Fruit fly (Drosophila melanogaster) whole organism, embryonic: ENCODE results near the gene CG5435.

Experiments used
- CG10209 ChIP-seq: fragments of 200-800 bp; sonication (Bioruptor generic); optimal IDR thresholded peaks from 3 replicates; lab custom pipeline; 2017; ENCODE audit warnings: missing biosample characterization, mild to moderate bottlenecking, missing genetic modification characterization, missing genetic modification reagents
- CG10267 ChIP-seq: fragments of 200-800 bp; sonication (Bioruptor generic); optimal IDR thresholded peaks from 2 replicates; lab custom pipeline; 2018; ENCODE audit warnings: missing biosample characterization, mild to moderate bottlenecking, missing genetic modification characterization, moderate library complexity
- CG10431 ChIP-seq: fragments of 200-800 bp; sonication (Bioruptor generic); optimal IDR thresholded peaks from 3 replicates; lab custom pipeline; 2018; ENCODE audit warnings: missing biosample characterization, mild to moderate bottlenecking, missing genetic modification characterization
- CG10979 ChIP-seq: fragments of 200-800 bp; sonication (Bioruptor generic); optimal IDR thresholded peaks from 2 replicates; lab custom pipeline; 2018; ENCODE audit warnings: missing biosample characterization, mild to moderate bottlenecking, missing genetic modification characterization, moderate library complexity
- CG11504 ChIP-seq: fragments of 200-800 bp; sonication (Bioruptor generic); optimal IDR thresholded peaks from 3 replicates; lab custom pipeline; 2019; ENCODE audit warnings: missing biosample characterization, mild to moderate bottlenecking, missing genetic modification characterization, moderate library complexity
- CG13624 ChIP-seq: fragments of 200-800 bp; sonication (Bioruptor generic); optimal IDR thresholded peaks from 2 replicates; lab custom pipeline; 2016; ENCODE audit warnings: missing biosample characterization, missing genetic modification characterization
- CG14014 ChIP-seq: fragments of 200-800 bp; sonication (Bioruptor generic); IDR thresholded peaks from 2 replicates; pipeline ENCODE4 v1.3.6; 2022; ENCODE audit warnings: missing biosample characterization, missing genetic modification characterization
- CG14441 ChIP-seq: fragments of 200-800 bp; sonication (Bioruptor generic); IDR thresholded peaks from 2 replicates; pipeline ENCODE4 v1.3.6; 2022; ENCODE audit warnings: missing biosample characterization, missing genetic modification characterization
- CG15514 ChIP-seq: fragments of 200-800 bp; sonication (Bioruptor generic); optimal IDR thresholded peaks from 3 replicates; lab custom pipeline; 2017; ENCODE audit warnings: missing biosample characterization, missing genetic modification characterization, mild to moderate bottlenecking, moderate library complexity, missing genetic modification reagents
- CG15696 ChIP-seq: fragments of 200-800 bp; sonication (Bioruptor generic); optimal IDR thresholded peaks from 2 replicates; lab custom pipeline; 2019; ENCODE audit warnings: missing biosample characterization, mild to moderate bottlenecking, missing genetic modification characterization, moderate library complexity
- CG1647 ChIP-seq: fragments of 200-800 bp; sonication (Bioruptor generic); optimal IDR thresholded peaks from 3 replicates; lab custom pipeline; 2016; ENCODE audit warnings: missing biosample characterization, missing genetic modification characterization
- CG17328 ChIP-seq: fragments of 200-800 bp; sonication (Bioruptor generic); IDR thresholded peaks from 2 replicates; pipeline ENCODE4 v1.3.6; 2022; ENCODE audit warnings: missing biosample characterization, missing genetic modification characterization
- CG18262 ChIP-seq: fragments of 200-800 bp; optimal IDR thresholded peaks from 3 replicates; lab custom pipeline; 2019; ENCODE audit warnings: missing biosample characterization, mild to moderate bottlenecking, missing genetic modification characterization, moderate library complexity
- CG2889 ChIP-seq: fragments of 200-800 bp; sonication (Bioruptor generic); IDR thresholded peaks from 3 replicates; pipeline ENCODE4 v1.3.6; 2022; ENCODE audit warnings: missing biosample characterization, missing genetic modification characterization
- CG30431 ChIP-seq: fragments of 200-800 bp; sonication (Bioruptor generic); optimal IDR thresholded peaks from 2 replicates; lab custom pipeline; 2017; ENCODE audit warnings: missing biosample characterization, missing genetic modification characterization
- CG31224 ChIP-seq: fragments of 200-800 bp; sonication (Bioruptor generic); IDR thresholded peaks from 2 replicates; pipeline ENCODE4 v1.3.6; 2022; ENCODE audit warnings: missing biosample characterization, missing genetic modification characterization
- CG31388 ChIP-seq: fragments of 200-800 bp; sonication (Bioruptor generic); optimal IDR thresholded peaks from 2 replicates; lab custom pipeline; 2016; ENCODE audit warnings: missing biosample characterization, missing genetic modification characterization
- CG3847 ChIP-seq: fragments of 200-800 bp; sonication (Bioruptor generic); IDR thresholded peaks from 2 replicates; pipeline ENCODE4 v1.3.6; 2022; ENCODE audit warnings: missing biosample characterization, missing genetic modification characterization
- CG6683 ChIP-seq: fragments of 200-800 bp; sonication (Bioruptor generic); optimal IDR thresholded peaks from 2 replicates; lab custom pipeline; 2017; ENCODE audit warnings: missing biosample characterization, mild to moderate bottlenecking, missing genetic modification characterization, missing genetic modification reagents
- CG6791 ChIP-seq: fragments of 200-800 bp; sonication (Bioruptor generic); IDR thresholded peaks from 3 replicates; pipeline ENCODE4 v1.3.6; 2022; ENCODE audit warnings: missing biosample characterization, missing genetic modification characterization; ENCODE audit not compliant: partially characterized antibody
- CG8281 ChIP-seq: fragments of 200-800 bp; sonication (Bioruptor generic); optimal IDR thresholded peaks from 2 replicates; lab custom pipeline; 2018; ENCODE audit warnings: missing biosample characterization, mild to moderate bottlenecking, missing genetic modification characterization, moderate library complexity
- CG9437 ChIP-seq: fragments of 200-800 bp; sonication (Bioruptor generic); optimal IDR thresholded peaks from 2 replicates; lab custom pipeline; 2018; ENCODE audit warnings: missing biosample characterization, mild to moderate bottlenecking, missing genetic modification characterization
- CG9609 ChIP-seq: fragments of 200-800 bp; sonication (Bioruptor generic); optimal IDR thresholded peaks from 3 replicates; lab custom pipeline; 2016; ENCODE audit warnings: missing biosample characterization, missing genetic modification characterization
- CG9797 ChIP-seq: fragments of 200-800 bp; sonication (Bioruptor generic); optimal IDR thresholded peaks from 3 replicates; lab custom pipeline; 2018; ENCODE audit warnings: missing biosample characterization, mild to moderate bottlenecking, missing genetic modification characterization
- CG9932 ChIP-seq: fragments of 200-800 bp; sonication (Bioruptor generic); IDR thresholded peaks from 2 replicates; pipeline ENCODE4 v1.3.6; 2022; ENCODE audit warnings: missing biosample characterization, missing genetic modification characterization
- Camta ChIP-seq: fragments of 200-800 bp; sonication (Bioruptor generic); optimal IDR thresholded peaks from 2 replicates; lab custom pipeline; 2016; ENCODE audit warnings: missing biosample characterization, missing genetic modification characterization
- CoRest ChIP-seq: fragments of 200-800 bp; sonication (Bioruptor generic); optimal IDR thresholded peaks from 3 replicates; lab custom pipeline; 2018; ENCODE audit warnings: missing biosample characterization, mild to moderate bottlenecking, missing genetic modification characterization, moderate library complexity
- Dref ChIP-seq: fragments of 200-800 bp; sonication (Bioruptor generic); IDR thresholded peaks from 2 replicates; pipeline ENCODE4 v1.3.6; 2022; ENCODE audit warnings: missing biosample characterization, missing genetic modification characterization
- Ets65A ChIP-seq: fragments of 200-800 bp; sonication (Bioruptor generic); peaks from one replicate; lab custom pipeline; 2016; ENCODE audit warnings: missing biosample characterization, missing genetic modification characterization
- Ets97D ChIP-seq: fragments of 200-800 bp; sonication (Bioruptor generic); optimal IDR thresholded peaks from 3 replicates; lab custom pipeline; 2016; ENCODE audit warnings: missing biosample characterization, missing genetic modification characterization
- Fer2 ChIP-seq: fragments of 200-800 bp; sonication (Bioruptor generic); optimal IDR thresholded peaks from 2 replicates; lab custom pipeline; 2018; ENCODE audit warnings: missing biosample characterization, mild to moderate bottlenecking, missing genetic modification characterization, moderate library complexity
- HmgZ ChIP-seq: fragments of 200-800 bp; sonication (Bioruptor generic); optimal IDR thresholded peaks from 2 replicates; lab custom pipeline; 2018; ENCODE audit warnings: missing biosample characterization, mild to moderate bottlenecking, missing genetic modification characterization
- Myb ChIP-seq: fragments of 200-800 bp; sonication (Bioruptor generic); optimal IDR thresholded peaks from 2 replicates; lab custom pipeline; 2016; ENCODE audit warnings: missing biosample characterization, missing genetic modification characterization
- Oaz ChIP-seq: fragments of 200-800 bp; sonication (Bioruptor generic); IDR thresholded peaks from 2 replicates; pipeline ENCODE4 v1.3.6; 2022; ENCODE audit warnings: missing biosample characterization, missing genetic modification characterization
- Oli ChIP-seq: fragments of 200-800 bp; sonication (Bioruptor generic); optimal IDR thresholded peaks from 2 replicates; lab custom pipeline; 2018; ENCODE audit warnings: missing biosample characterization, mild to moderate bottlenecking, missing genetic modification characterization, moderate library complexity
- bab2 ChIP-seq: fragments of 200-800 bp; sonication (Bioruptor generic); optimal IDR thresholded peaks from 2 replicates; lab custom pipeline; 2016; ENCODE audit warnings: missing biosample characterization, missing genetic modification characterization
- bowl ChIP-seq: fragments of 200-800 bp; sonication (Bioruptor generic); IDR thresholded peaks from 2 replicates; pipeline ENCODE4 v1.3.6; 2022; ENCODE audit warnings: missing biosample characterization, missing genetic modification characterization
- br ChIP-seq: fragments of >200 bp; optimal IDR thresholded peaks from 2 replicates; lab custom pipeline; 2017
- cad ChIP-seq: fragments of >200 bp; optimal IDR thresholded peaks from 2 replicates; lab custom pipeline; 2017; ENCODE audit warnings: missing biosample characterization, missing genetic modification characterization
- chn ChIP-seq: fragments of 200-800 bp; sonication (Bioruptor generic); optimal IDR thresholded peaks from 2 replicates; lab custom pipeline; 2016; ENCODE audit warnings: missing biosample characterization, missing genetic modification characterization
- corto ChIP-seq: fragments of 200-800 bp; sonication (Bioruptor generic); optimal IDR thresholded peaks from 2 replicates; lab custom pipeline; 2016; ENCODE audit warnings: missing biosample characterization, mild to moderate bottlenecking, missing genetic modification characterization, moderate library complexity
- dpn ChIP-seq, 2 experiments: fragments of 200-800 bp; sonication (Bioruptor generic); optimal IDR thresholded peaks; 3 replicates each; lab custom pipeline; 2016; ENCODE audit warnings: missing biosample characterization in 2 of 2, missing genetic modification characterization in 2 of 2
- gt ChIP-seq: fragments of 200-800 bp; sonication (Bioruptor generic); IDR thresholded peaks from 2 replicates; pipeline ENCODE4 v1.3.6; 2022; ENCODE audit warnings: missing biosample characterization, missing genetic modification characterization
- hbn ChIP-seq: fragments of 200-800 bp; sonication (Bioruptor generic); IDR thresholded peaks from 2 replicates; pipeline ENCODE4 v1.3.6; 2022; ENCODE audit warnings: missing biosample characterization, missing genetic modification characterization; ENCODE audit not compliant: partially characterized antibody
- inv ChIP-seq: fragments of 200-800 bp; sonication (Bioruptor generic); IDR thresholded peaks from 2 replicates; pipeline ENCODE4 v1.3.6; 2022; ENCODE audit warnings: missing biosample characterization, missing genetic modification characterization; ENCODE audit not compliant: partially characterized antibody
- kah ChIP-seq: fragments of 200-800 bp; sonication (Bioruptor generic); optimal IDR thresholded peaks from 2 replicates; lab custom pipeline; 2018; ENCODE audit warnings: missing biosample characterization, mild to moderate bottlenecking, missing genetic modification characterization
- maf-S ChIP-seq: fragments of 200-800 bp; sonication (Bioruptor generic); optimal IDR thresholded peaks from 2 replicates; lab custom pipeline; 2016; ENCODE audit warnings: missing biosample characterization, missing genetic modification characterization
- ranshi ChIP-seq: fragments of 200-800 bp; sonication (Bioruptor generic); IDR thresholded peaks from 2 replicates; pipeline ENCODE4 v1.3.6; 2022; ENCODE audit warnings: missing biosample characterization, missing genetic modification characterization
- sens ChIP-seq: fragments of 200-800 bp; sonication (Bioruptor generic); peaks from one replicate; lab custom pipeline; 2016; ENCODE audit warnings: missing biosample characterization, missing genetic modification characterization
- toy ChIP-seq: fragments of 200-800 bp; sonication (Bioruptor generic); IDR thresholded peaks from 2 replicates; pipeline ENCODE4 v1.3.6; 2022; ENCODE audit warnings: missing biosample characterization, missing genetic modification characterization
- zfh1 ChIP-seq: fragments of 200-800 bp; sonication (Bioruptor generic); IDR thresholded peaks from 3 replicates; pipeline ENCODE4 v1.3.6; 2022; ENCODE audit warnings: missing biosample characterization, missing genetic modification characterization

CG5435 gene

DNA sequence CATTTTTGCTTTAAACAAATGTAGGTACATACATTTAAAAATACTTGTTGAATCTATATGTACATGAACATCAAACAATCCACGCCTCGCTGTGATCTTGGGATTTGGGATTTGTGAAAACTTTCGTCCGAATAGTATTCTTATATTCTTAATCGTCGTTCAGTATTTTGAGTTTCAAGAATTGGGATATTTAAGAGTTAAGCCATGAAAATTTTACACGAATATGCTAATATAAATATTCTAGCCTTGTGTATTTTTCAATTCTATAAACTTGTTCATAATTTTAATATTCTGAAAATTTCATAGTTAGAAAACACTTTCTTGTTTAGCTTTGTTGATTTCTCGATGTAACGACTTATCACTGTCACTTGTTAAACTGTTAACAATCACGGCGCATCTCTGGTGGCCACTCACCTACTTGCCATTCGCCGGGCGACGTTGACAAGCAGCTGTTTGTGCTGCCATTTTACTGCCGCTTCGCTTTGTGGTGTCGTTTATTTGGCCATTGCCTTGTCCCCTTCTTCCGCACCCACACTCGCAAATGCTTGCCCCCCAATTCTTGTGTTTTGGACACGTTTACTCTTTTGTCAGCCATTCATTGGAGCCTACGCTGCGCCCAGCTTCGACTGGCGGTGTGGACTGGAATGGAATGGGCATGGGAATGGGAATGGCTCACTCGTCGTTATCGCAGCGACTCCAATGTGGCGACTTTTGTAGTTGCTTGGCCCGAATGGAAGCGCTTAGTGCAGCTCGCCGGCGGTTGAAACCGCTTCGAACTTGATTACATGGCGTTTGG, 5.5 kb upstream of the CG5435 start (continued):
- TF ChIP-seq ranshi (GFP tag; lab: Robert Waterston, UW) (no peak), CG10267 (tag; lab: Kevin White, UChicago) (no peak), kah (GFP tag; lab: Kevin White, UChicago) (no peak), CG14014 (GFP tag; lab: Robert Waterston, UW) (no peak), CG9797 (no peak), dpn (GFP tag; optimal IDR thresholded peaks at IDR 0.05; lab: Kevin White, UChicago) (no peak), CG9437 (no peak), maf-S (no peak), CG13624 (GFP tag; lab: Kevin White, UChicago) (no peak), CG9609 (no peak), CG18262 (no peak), CG31224 (GFP tag; lab: Robert Waterston, UW) (no peak), CG10979 (no peak), Oli (no peak), CG6791 (GFP tag; lab: Robert Waterston, UW) (no peak), CG30431 (GFP tag; lab: Kevin White, UChicago) (no peak), zfh1 (GFP tag; lab: Robert Waterston, UW) (no peak), Dref (GFP tag; lab: Robert Waterston, UW) (no peak), inv (GFP tag; lab: Robert Waterston, UW) (no peak), CoRest (no peak), br (no peak), Ets97D (GFP tag; lab: Kevin White, UChicago) (no peak), Oaz (GFP tag; lab: Robert Waterston, UW) (no peak), CG10209 (no peak), CG3847 (GFP tag; lab: Robert Waterston, UW) (no peak), CG15696 (no peak), bab2 (no peak), Ets65A (GFP tag; lab: Kevin White, UChicago) (no peak), Fer2 (tag; lab: Kevin White, UChicago) (no peak), toy (no peak), CG9932 (GFP tag; lab: Robert Waterston, UW) (peak; percentile 15; the same call in 1 of the 2 replicates), CG11504 (tag; lab: Kevin White, UChicago) (no peak), bowl (no peak), CG31388 (GFP tag; lab: Kevin White, UChicago) (no peak), CG15514 (GFP tag; lab: Kevin White, UChicago) (peak; percentile 8), CG17328 (GFP tag; lab: Robert Waterston, UW) (no peak), CG10431 (GFP tag; lab: Kevin White, UChicago) (no peak), corto (no peak), HmgZ (tag; lab: Kevin White, UChicago) (peak; percentile 11), CG8281 (no peak), CG1647 (GFP tag; lab: Kevin White, UChicago) (no peak), chn (GFP tag; lab: Kevin White, UChicago) (no peak), sens (GFP tag; lab: Kevin White, UChicago) (no peak), CG2889 (GFP tag; lab: Robert Waterston, UW) (no peak), hbn (peak; percentile 32), CG14441 (GFP tag; lab: Robert Waterston, UW) (peak; percentile 18; the same call in 1 of the 2 replicates), Camta (GFP tag; lab: Kevin White, UChicago) (no peak), Myb (GFP tag; lab: Kevin White, UChicago) (no peak), gt (GFP tag; lab: Robert Waterston, UW) (no peak), cad (GFP tag; lab: Kevin White, UChicago) (no peak), CG6683 (GFP tag; lab: Kevin White, UChicago) (no peak)
